Worm (Caenorhabditis elegans) whole organism, L1 larva: ENCODE results near the gene Y71H2B.8.

Experiments used
- elt-2 ChIP-seq: sonication (generic microtip); optimal IDR thresholded peaks from 2 replicates; lab custom pipeline; 2016; ENCODE audit warnings: missing genetic modification characterization, mild to moderate bottlenecking, inconsistent platforms, missing compliant biosample characterization, missing genetic modification reagents
- lin-13 ChIP-seq: fragments of 150-350 bp; optimal IDR thresholded peaks from 2 replicates; lab custom pipeline; 2014; ENCODE audit warnings: missing biosample characterization, missing genetic modification reagents, missing genetic modification characterization
- nhr-28 ChIP-seq: fragments of 150-350 bp; optimal IDR thresholded peaks from 2 replicates; lab custom pipeline; 2014; ENCODE audit warnings: missing biosample characterization, missing genetic modification characterization
- pax-3 ChIP-seq: fragments of 200-800 bp; sonication (Bioruptor generic); optimal IDR thresholded peaks from 2 replicates; lab custom pipeline; 2018; ENCODE audit warnings: mild to moderate bottlenecking, missing genetic modification characterization, moderate library complexity, missing compliant biosample characterization
- skn-1 ChIP-seq: fragments of 150-350 bp; optimal IDR thresholded peaks from 2 replicates; lab custom pipeline; 2014; ENCODE audit warnings: missing biosample characterization, missing genetic modification characterization
- snpc-4 ChIP-seq: fragments of 150-350 bp; optimal IDR thresholded peaks from 2 replicates; lab custom pipeline; 2014; ENCODE audit warnings: missing biosample characterization, missing genetic modification characterization

ce11 chrIII:2597753-2598152, 18.7 kb downstream of the Y71H2B.8 start, which contains the start of gene mdt-19:
- TF ChIP-seq snpc-4 (no peak), skn-1 (tag; lab: Kevin White, UChicago) (no peak), elt-2 (no peak), pax-3 (no peak), nhr-28 (tag; lab: Kevin White, UChicago) (no peak), lin-13 (GFP tag; lab: Kevin White, UChicago) (no peak)
